Fruit fly (Drosophila melanogaster) whole organism, adult: ENCODE measurements around the gene CG9331.

ENCODE experiments used
- CG7045 ChIP-seq: fragments of 200-800 bp; sonication (Bioruptor generic); optimal IDR thresholded peaks from 2 replicates; lab custom pipeline; 2017; ENCODE audit warnings: missing biosample characterization, mild to moderate bottlenecking, missing genetic modification characterization
- CG7101 ChIP-seq: fragments of 200-800 bp; sonication (Bioruptor generic); optimal IDR thresholded peaks from 2 replicates; lab custom pipeline; 2018; ENCODE audit warnings: missing biosample characterization, mild to moderate bottlenecking, missing genetic modification characterization, moderate library complexity
- Crg-1 ChIP-seq: fragments of 200-800 bp; sonication (Bioruptor generic); optimal IDR thresholded peaks from 2 replicates; lab custom pipeline; 2016; ENCODE audit warnings: missing biosample characterization, missing genetic modification characterization
- tj ChIP-seq: fragments of 200-800 bp; sonication (Bioruptor generic); optimal IDR thresholded peaks from 3 replicates; lab custom pipeline; 2017; ENCODE audit warnings: missing biosample characterization, mild to moderate bottlenecking, missing genetic modification characterization, moderate library complexity

DNA sequence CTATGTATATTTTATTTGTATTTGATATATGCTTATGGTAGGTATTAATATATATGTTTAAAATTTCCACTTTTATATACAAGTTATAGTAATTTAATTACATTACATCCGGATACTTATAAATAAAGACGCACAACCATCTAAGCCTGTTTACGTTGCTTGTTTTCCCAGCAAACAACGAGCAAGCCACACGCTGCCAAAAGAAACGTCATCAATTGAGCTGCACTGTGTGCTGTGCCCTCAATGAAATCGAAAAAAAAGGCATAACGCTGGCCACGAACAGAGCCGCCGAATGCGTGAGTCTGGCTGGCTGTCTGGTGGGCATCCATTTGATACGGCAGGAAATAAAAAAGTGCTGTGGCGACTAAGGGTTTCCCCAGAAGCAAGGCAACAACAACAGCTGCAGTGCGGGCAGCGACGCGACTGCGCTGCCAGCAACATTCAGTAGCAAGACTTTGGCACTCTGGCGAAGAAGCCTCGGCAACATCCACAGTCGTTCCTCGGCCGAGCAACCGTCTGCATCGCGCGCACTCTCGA is 29.5 kb downstream of the CG9331 start, which contains the start of gene twit:
- TF ChIP-seq Crg-1 (GFP tag; lab: Kevin White, UChicago): no peak
- no peak for TF ChIP-seq tj (GFP tag; lab: Kevin White, UChicago)
- TF ChIP-seq CG7045 (GFP tag; lab: Kevin White, UChicago): no peak
- no peak for TF ChIP-seq CG7101 (tag; lab: Kevin White, UChicago)
